Fruit fly (Drosophila melanogaster) whole organism, wandering third instar larva: ENCODE data around the gene onecut.

Experiments used
- Abd-B ChIP-seq: fragments of >200 bp; optimal IDR thresholded peaks from 2 replicates; lab custom pipeline; 2017; ENCODE audit warnings: missing biosample characterization, missing genetic modification characterization
- CG32264 ChIP-seq: fragments of 200-800 bp; sonication (Bioruptor generic); optimal IDR thresholded peaks from 2 replicates; lab custom pipeline; 2016; ENCODE audit warnings: missing biosample characterization, missing genetic modification characterization
- CG9705 ChIP-seq: fragments of 200-800 bp; sonication (Bioruptor generic); optimal IDR thresholded peaks from 2 replicates; lab custom pipeline; 2018; ENCODE audit warnings: missing biosample characterization, mild to moderate bottlenecking, missing genetic modification characterization
- CrebA ChIP-seq: fragments of 200-800 bp; sonication (Bioruptor generic); optimal IDR thresholded peaks from 2 replicates; lab custom pipeline; 2016; ENCODE audit warnings: missing biosample characterization, mild to moderate bottlenecking, missing genetic modification characterization, borderline replicate concordance
- Dfd ChIP-seq: fragments of >200 bp; optimal IDR thresholded peaks from 2 replicates; lab custom pipeline; 2017; ENCODE audit warnings: missing biosample characterization, missing genetic modification characterization
- Dif ChIP-seq: fragments of 200-275, 200-300 bp; sonication (Bioruptor generic); optimal IDR thresholded peaks from 2 replicates; lab custom pipeline; 2018; ENCODE audit warnings: missing biosample characterization, missing genetic modification characterization; ENCODE audit not compliant: partially characterized antibody
- GATAd ChIP-seq: sonication (Bioruptor generic); optimal IDR thresholded peaks from 2 replicates; lab custom pipeline; 2016; ENCODE audit warnings: missing biosample characterization, missing genetic modification characterization
- HLH106 ChIP-seq: fragments of 200-800 bp; optimal IDR thresholded peaks from 3 replicates; lab custom pipeline; 2019; ENCODE audit warnings: missing biosample characterization, mild to moderate bottlenecking, missing genetic modification characterization, moderate library complexity
- Hr78 ChIP-seq: fragments of >200 bp; optimal IDR thresholded peaks from 2 replicates; lab custom pipeline; 2017; ENCODE audit warnings: missing biosample characterization, missing genetic modification characterization
- Jra ChIP-seq: sonication (Bioruptor generic); optimal IDR thresholded peaks from 2 replicates; lab custom pipeline; 2016; ENCODE audit warnings: missing biosample characterization, missing genetic modification characterization
- Mio ChIP-seq: sonication (Bioruptor generic); optimal IDR thresholded peaks from 2 replicates; lab custom pipeline; 2016; ENCODE audit warnings: missing biosample characterization, missing genetic modification characterization
- Myc ChIP-seq: fragments of >200 bp; optimal IDR thresholded peaks from 2 replicates; lab custom pipeline; 2017
- N ChIP-seq: fragments of >200 bp; optimal IDR thresholded peaks from 2 replicates; lab custom pipeline; 2018; ENCODE audit warnings: missing biosample characterization, missing external identifiers, missing genetic modification characterization
- OdsH ChIP-seq: fragments of 200-800 bp; sonication (Bioruptor generic); optimal IDR thresholded peaks from 2 replicates; lab custom pipeline; 2016; ENCODE audit warnings: missing biosample characterization, mild to moderate bottlenecking, missing genetic modification characterization
- Rel ChIP-seq, 2 experiments: fragments of 200-800 bp; sonication (Bioruptor generic) in 1 of 2; optimal IDR thresholded peaks; 2 replicates in 1 of 2; 3 replicates in 1 of 2; lab custom pipeline; 2016 to 2019; ENCODE audit warnings: mild to moderate bottlenecking in 2 of 2, missing biosample characterization in 2 of 2, missing genetic modification characterization in 2 of 2, moderate library complexity in 1 of 2
- Sp1 ChIP-seq: fragments of 200-800 bp; sonication (Bioruptor generic); optimal IDR thresholded peaks from 3 replicates; lab custom pipeline; 2019; ENCODE audit warnings: missing biosample characterization, mild to moderate bottlenecking, missing genetic modification characterization, moderate library complexity
- br ChIP-seq: fragments of 200-800 bp; sonication (Bioruptor generic); optimal IDR thresholded peaks from 2 replicates; lab custom pipeline; 2016; ENCODE audit warnings: missing biosample characterization, missing genetic modification characterization
- dl ChIP-seq, 2 experiments: fragments of 175-275, 200-275 bp in 1 of 2; fragments of 200-275 bp in 1 of 2; sonication (Bioruptor generic); optimal IDR thresholded peaks; lab custom pipeline; 2018; ENCODE audit warnings: mild to moderate bottlenecking in 2 of 2, missing biosample characterization in 2 of 2, missing genetic modification characterization in 2 of 2, moderate library complexity in 2 of 2; ENCODE audit not compliant: partially characterized antibody in 2 of 2, insufficient read depth in 1 of 2
- dmrt93B ChIP-seq: fragments of 200-800 bp; sonication (Bioruptor generic); optimal IDR thresholded peaks from 2 replicates; lab custom pipeline; 2018; ENCODE audit warnings: missing biosample characterization, mild to moderate bottlenecking, missing genetic modification characterization
- dsf ChIP-seq: sonication (Bioruptor generic); optimal IDR thresholded peaks from 2 replicates; lab custom pipeline; 2016; ENCODE audit warnings: missing biosample characterization, missing genetic modification characterization, borderline replicate concordance
- foxo ChIP-seq, 2 experiments: fragments of 200-800 bp; sonication (Bioruptor generic); optimal IDR thresholded peaks; 2 replicates in 1 of 2; 3 replicates in 1 of 2; lab custom pipeline; 2016 to 2017; ENCODE audit warnings: missing biosample characterization in 2 of 2, missing genetic modification characterization in 2 of 2
- fru ChIP-seq: fragments of 200-800 bp; sonication (Bioruptor generic); optimal IDR thresholded peaks from 3 replicates; lab custom pipeline; 2016; ENCODE audit warnings: missing biosample characterization, mild to moderate bottlenecking, missing genetic modification characterization
- h ChIP-seq: fragments of 200-800 bp; sonication (Bioruptor generic); optimal IDR thresholded peaks from 3 replicates; lab custom pipeline; 2016; ENCODE audit warnings: missing biosample characterization, mild to moderate bottlenecking, missing genetic modification characterization
- jim ChIP-seq: fragments of 175-275, 200-325 bp; sonication (Bioruptor generic); optimal IDR thresholded peaks from 2 replicates; lab custom pipeline; 2016; ENCODE audit warnings: missing biosample characterization, mild to moderate bottlenecking, missing genetic modification characterization
- lola ChIP-seq: fragments of >200 bp; optimal IDR thresholded peaks from 2 replicates; lab custom pipeline; 2017; ENCODE audit warnings: missing biosample characterization, missing genetic modification characterization
- psq ChIP-seq: fragments of 200-800 bp; sonication (Bioruptor generic); optimal IDR thresholded peaks from 3 replicates; lab custom pipeline; 2017; ENCODE audit warnings: missing biosample characterization, mild to moderate bottlenecking, missing genetic modification characterization, moderate library complexity
- sage ChIP-seq: fragments of 200-800 bp; sonication (Bioruptor generic); optimal IDR thresholded peaks from 2 replicates; lab custom pipeline; 2016; ENCODE audit warnings: missing biosample characterization, mild to moderate bottlenecking, missing genetic modification characterization
- sv ChIP-seq: fragments of 200-800 bp; sonication (Bioruptor generic); optimal IDR thresholded peaks from 3 replicates; lab custom pipeline; 2016; ENCODE audit warnings: missing biosample characterization, missing genetic modification characterization
- woc ChIP-seq: sonication (Bioruptor generic); optimal IDR thresholded peaks from 2 replicates; lab custom pipeline; 2016; ENCODE audit warnings: missing biosample characterization, mild to moderate bottlenecking, missing genetic modification characterization

onecut gene

DNA sequence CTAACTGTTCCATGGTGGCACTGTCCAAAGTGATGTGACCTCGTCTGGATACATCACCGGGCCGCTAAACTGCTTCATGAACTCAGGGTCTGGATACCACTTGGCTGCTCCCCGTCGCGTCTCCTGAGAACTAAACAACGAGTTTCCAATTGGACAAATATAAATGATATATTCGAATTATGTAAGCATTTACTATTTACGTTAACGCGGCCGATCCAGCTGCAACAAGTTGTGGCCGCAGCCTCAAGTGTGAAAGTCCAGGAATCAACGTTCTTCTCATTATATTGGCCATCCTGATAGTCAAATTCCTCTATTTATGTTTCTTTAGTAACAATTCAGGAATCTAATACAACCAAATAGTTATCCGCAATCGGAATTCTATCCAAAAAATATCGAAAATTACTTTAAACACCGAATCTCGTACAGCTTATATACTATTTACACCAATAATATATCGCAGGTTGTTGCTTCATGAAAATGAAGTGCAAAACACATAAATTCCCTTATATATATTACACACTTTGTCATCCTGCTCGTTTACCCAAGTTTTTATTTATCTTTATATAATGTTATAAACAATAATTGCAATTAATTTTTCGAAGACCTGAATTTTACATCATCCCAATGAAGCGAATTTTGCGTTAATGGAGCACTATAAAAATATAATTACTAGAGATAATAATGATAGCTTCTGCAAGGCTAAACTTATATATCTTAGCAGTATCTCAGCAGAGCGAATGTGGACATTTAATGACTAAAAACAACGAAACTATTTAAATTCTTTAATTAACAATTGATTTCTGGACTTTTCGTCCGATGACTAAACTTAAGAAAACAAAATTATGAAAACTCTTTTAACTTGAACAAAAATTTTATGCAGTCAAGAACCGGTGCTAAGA is 36.8 kb downstream of the onecut start:
- TF ChIP-seq dsf (GFP tag; lab: Kevin White, UChicago) (no peak), Abd-B (GFP tag; lab: Kevin White, UChicago) (no peak), sv (GFP tag; lab: Kevin White, UChicago) (no peak), jim (GFP tag; lab: Kevin White, UChicago) (no peak), OdsH (GFP tag; lab: Kevin White, UChicago) (no peak), lola (peak; percentile 15), Mio (no peak), br (GFP tag; lab: Kevin White, UChicago) (no peak), fru (GFP tag; lab: Kevin White, UChicago) (no peak), Jra (GFP tag; lab: Kevin White, UChicago) (no peak), sage (GFP tag; lab: Kevin White, UChicago) (no peak), psq (no peak), Hr78 (GFP tag; lab: Kevin White, UChicago) (peak; percentile 88), woc (GFP tag; lab: Kevin White, UChicago) (peak; percentile 34), CG9705 (GFP tag; lab: Kevin White, UChicago) (no peak), N (GFP tag; lab: Kevin White, UChicago) (peak; percentile 98)
- TF ChIP-seq, all 38 proteins: peak for 4

- TF ChIP-seq Sp1 (GFP tag; lab: Kevin White, UChicago): no peak
- no peak for TF ChIP-seq woc (GFP tag; lab: Kevin White, UChicago)
- no peak for TF ChIP-seq h (GFP tag; lab: Kevin White, UChicago)
- TF ChIP-seq sv (GFP tag; lab: Kevin White, UChicago): no peak
- no peak for TF ChIP-seq Dfd
- no peak for TF ChIP-seq Abd-B (GFP tag; lab: Kevin White, UChicago)
- TF ChIP-seq foxo (GFP tag; optimal IDR thresholded peaks at IDR 0.05; lab: Kevin White, UChicago): no peak
- no peak for TF ChIP-seq br (GFP tag; lab: Kevin White, UChicago)
- no peak for TF ChIP-seq CG9705 (GFP tag; lab: Kevin White, UChicago)
- TF ChIP-seq Hr78 (GFP tag; lab: Kevin White, UChicago): no peak
- no peak for TF ChIP-seq dmrt93B (GFP tag; lab: Kevin White, UChicago)
- no peak for TF ChIP-seq HLH106
- no peak for TF ChIP-seq GATAd (GFP tag; lab: Kevin White, UChicago)
- no peak for TF ChIP-seq Myc (lab: Kevin White, UChicago)
- no peak for TF ChIP-seq CrebA (GFP tag; lab: Kevin White, UChicago)
- TF ChIP-seq Dif (GFP tag; lab: Kevin White, UChicago): no peak
- no peak for TF ChIP-seq dl (GFP tag; optimal IDR thresholded peaks at IDR 0.05; lab: Kevin White, UChicago; ENCODE audit: insufficient read depth in 1 of 2, partially characterized antibody in 2 of 2)
Observed at dm6 chr4:567285-567684, 40.2 kb downstream of the onecut start.

DNA sequence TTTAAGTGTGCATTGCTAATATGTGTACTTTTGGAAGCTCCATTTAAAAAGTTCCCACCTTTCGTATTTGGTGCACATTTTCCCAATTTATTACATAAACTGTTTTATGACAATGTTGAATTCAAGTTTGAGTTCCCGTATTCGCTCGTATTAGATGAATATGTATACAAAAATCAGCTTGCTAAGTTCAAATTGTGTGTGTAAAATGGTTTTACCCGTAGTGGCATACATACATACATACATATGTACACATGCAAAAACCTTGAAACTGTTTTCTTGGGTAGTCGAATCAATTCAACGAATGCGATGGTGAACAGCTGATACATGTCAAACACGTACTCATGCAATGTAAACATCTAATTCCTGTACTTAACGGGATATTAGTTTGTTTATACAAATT is 49.0 kb downstream of the onecut start:
- no peak for TF ChIP-seq psq
- TF ChIP-seq sv (GFP tag; lab: Kevin White, UChicago): no peak
- TF ChIP-seq Dfd: no peak
- TF ChIP-seq jim (GFP tag; lab: Kevin White, UChicago): no peak
- no peak for TF ChIP-seq Hr78 (GFP tag; lab: Kevin White, UChicago)
- TF ChIP-seq CrebA (GFP tag; lab: Kevin White, UChicago): peak; percentile 55
- TF ChIP-seq HLH106: no peak
- TF ChIP-seq Sp1 (GFP tag; lab: Kevin White, UChicago): no peak
- TF ChIP-seq, all 38 proteins: peak for 1

dm6 chr4:557879-558202 is 49.6 kb downstream of the onecut start, which contains the start of gene Pur-alpha:
Gene Pur-alpha (plus strand): TSS chr4:558016.
- TF ChIP-seq Rel (GFP tag; optimal IDR thresholded peaks at IDR 0.05; lab: Kevin White, UChicago): no peak
- peak; percentile 35 for TF ChIP-seq Rel (tag; optimal IDR thresholded peaks at IDR 0.05; lab: Kevin White, UChicago)
- peak; percentile 38 for TF ChIP-seq br (GFP tag; lab: Kevin White, UChicago)
- TF ChIP-seq CG32264 (GFP tag; lab: Kevin White, UChicago): no peak
- TF ChIP-seq dl (GFP tag; optimal IDR thresholded peaks at IDR 0.05; lab: Kevin White, UChicago; ENCODE audit: insufficient read depth in 1 of 2, partially characterized antibody in 2 of 2): peak in 1 of 2 experiments; percentile 31
